Worm (Caenorhabditis elegans) whole organism, late embryonic: ENCODE measurements around the gene aldo-1.

Experiments used
- eyg-1 ChIP-seq: sonication (generic microtip); optimal IDR thresholded peaks from 2 replicates; lab custom pipeline; 2016; ENCODE audit warnings: missing genotype, missing genetic modification characterization, missing compliant biosample characterization
- tbx-2 ChIP-seq: sonication (generic microtip); optimal IDR thresholded peaks from 2 replicates; lab custom pipeline; 2016; ENCODE audit warnings: missing genetic modification characterization, missing compliant biosample characterization
- unc-86 ChIP-seq: sonication (generic microtip); optimal IDR thresholded peaks from 2 replicates; lab custom pipeline; 2016; ENCODE audit warnings: missing genetic modification characterization, missing compliant biosample characterization

ce11 chrIII:13530838-13531237 is 33.9 kb downstream of the aldo-1 start:
- TF ChIP-seq tbx-2 (tag; lab: Kevin White, UChicago) (no peak), eyg-1 (tag; lab: Kevin White, UChicago) (no peak), unc-86 (tag; lab: Kevin White, UChicago) (no peak)
